Fruit fly (Drosophila melanogaster): ENCODE measurements around the gene Alp12.

The Alp12 gene

DNA sequence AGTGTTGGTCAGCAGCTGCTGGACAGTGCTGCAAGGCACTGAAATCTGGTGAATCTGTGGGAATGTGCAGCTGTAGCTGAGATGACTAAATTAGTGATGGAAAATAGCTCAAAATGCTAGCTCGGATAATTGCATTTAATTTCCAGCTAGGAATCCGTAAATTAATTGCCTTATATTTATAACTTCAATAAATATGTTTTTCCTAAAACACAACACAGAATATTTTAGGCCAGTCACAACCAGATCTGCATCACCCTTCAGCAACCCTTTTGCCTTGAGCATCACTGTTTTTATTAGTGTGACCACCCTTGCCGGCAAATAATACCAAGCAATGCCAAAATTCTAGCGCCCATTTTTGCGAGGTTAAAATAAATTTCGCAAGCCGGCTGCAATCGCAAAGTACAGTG, 20.9 kb downstream of the Alp12 start, which contains the start of gene Hs2st (continued):
- TF ChIP-seq pfk (GFP tag; optimal IDR thresholded peaks at IDR 0.05) (peak; percentile 34), CG2875 (GFP tag; optimal IDR thresholded peaks at IDR 0.05) (peak; percentile 81), Dfd (GFP tag; optimal IDR thresholded peaks at IDR 0.05) (no peak), Adf1 (GFP tag; IDR thresholded peaks at IDR 0.05) (peak; percentile 75), Myb (GFP tag; optimal IDR thresholded peaks at IDR 0.05) (peak; percentile 85), CG7839 (tag; optimal IDR thresholded peaks at IDR 0.05) (peak; percentile 91), CG1832 (GFP tag; optimal IDR thresholded peaks at IDR 0.05) (no peak), aop (GFP tag; IDR thresholded peaks at IDR 0.05) (peak; percentile 80), gce (GFP tag; IDR thresholded peaks at IDR 0.05) (peak; percentile 57; the same call in 1 of the 3 replicates), vnd (GFP tag; IDR thresholded peaks at IDR 0.05; ENCODE audit: partially characterized antibody) (peak; percentile 24; the same call in 1 of the 3 replicates), ken (GFP tag; IDR thresholded peaks at IDR 0.05) (peak; percentile 95), fd3F (GFP tag; optimal IDR thresholded peaks at IDR 0.05) (peak; percentile 88), Dip3 (GFP tag; optimal IDR thresholded peaks at IDR 0.05) (peak; percentile 97), NC2α (GFP tag; optimal IDR thresholded peaks at IDR 0.05) (peak; percentile 58), pnt (GFP tag; optimal IDR thresholded peaks at IDR 0.05) (peak; percentile 95), CG8924 (tag; optimal IDR thresholded peaks at IDR 0.05) (peak; percentile 88), tgo (GFP tag; IDR thresholded peaks at IDR 0.05) (peak; percentile 93), CG17186 (GFP tag; optimal IDR thresholded peaks at IDR 0.05) (peak; percentile 84), Doc2 (GFP tag; IDR thresholded peaks at IDR 0.05) (peak; percentile 83), CG6254 (GFP tag; optimal IDR thresholded peaks at IDR 0.05) (peak; percentile 50), crp (GFP tag; optimal IDR thresholded peaks at IDR 0.05) (peak; percentile 50 to 85), dysf (GFP tag; IDR thresholded peaks at IDR 0.05) (peak; percentile 94), oc (tag; optimal IDR thresholded peaks at IDR 0.05) (peak; percentile 65), CG2678 (tag; optimal IDR thresholded peaks at IDR 0.05) (peak; percentile 90), CG6689 (GFP tag; IDR thresholded peaks at IDR 0.05) (peak; percentile 91), fd102C (GFP tag; optimal IDR thresholded peaks at IDR 0.05) (peak; percentile 27), sisA (GFP tag; IDR thresholded peaks at IDR 0.05) (peak; percentile 96), gfzf (GFP tag; optimal IDR thresholded peaks at IDR 0.05) (peak; percentile 82), dmrt11E (tag; optimal IDR thresholded peaks at IDR 0.05) (peak; percentile 89), CG12659 (GFP tag; optimal IDR thresholded peaks at IDR 0.05) (peak; percentile 95), Mrtf (GFP tag; IDR thresholded peaks at IDR 0.05) (peak; percentile 86), grn (GFP tag; optimal IDR thresholded peaks at IDR 0.05) (no peak), CG7928 (GFP tag; optimal IDR thresholded peaks at IDR 0.05) (peak; percentile 71), ara (GFP tag; IDR thresholded peaks at IDR 0.05) (peak; percentile 86), toy (GFP tag; IDR thresholded peaks at IDR 0.05) (peak; percentile 45; the same call in 1 of the 2 replicates), nerfin-1 (tag; optimal IDR thresholded peaks at IDR 0.05) (peak; percentile 98), emc (GFP tag; optimal IDR thresholded peaks at IDR 0.05) (peak; percentile 84), Nf-YC (tag; optimal IDR thresholded peaks at IDR 0.05) (peak; percentile 83), wek (GFP tag; optimal IDR thresholded peaks at IDR 0.05) (peak; percentile 46), unc-4 (GFP tag; IDR thresholded peaks at IDR 0.05; ENCODE audit: partially characterized antibody) (0 out of 2 replicates have a peak, but pooled peaks have one; percentile 44), CG7786 (GFP tag; optimal IDR thresholded peaks at IDR 0.05) (peak; percentile 96), nmo (GFP tag; optimal IDR thresholded peaks at IDR 0.05) (peak; percentile 97), CG42726 (GFP tag; IDR thresholded peaks at IDR 0.05; ENCODE audit: partially characterized antibody) (no peak), CG33557 (GFP tag; optimal IDR thresholded peaks at IDR 0.05) (peak; percentile 86), CG7963 (GFP tag; IDR thresholded peaks at IDR 0.05; ENCODE audit: partially characterized antibody) (no peak), CG17568 (GFP tag; optimal IDR thresholded peaks at IDR 0.05) (no peak), mld (GFP tag; IDR thresholded peaks at IDR 0.05; ENCODE audit: partially characterized antibody) (no peak), Ssrp (tag; optimal IDR thresholded peaks at IDR 0.05) (peak; percentile 91), stc (GFP tag; IDR thresholded peaks at IDR 0.05) (peak; percentile 81), tx (GFP tag; optimal IDR thresholded peaks at IDR 0.05) (peak; percentile 96)

Measured in whole organism, embryonic.